Fruit fly (Drosophila melanogaster) whole organism, embryonic: Measurements from ENCODE around the gene Acp98AB.

Source experiments
- ATbp ChIP-seq: fragments of 200-800 bp; sonication (Bioruptor generic); optimal IDR thresholded peaks from 2 replicates; lab custom pipeline; 2017; ENCODE audit warnings: missing biosample characterization, mild to moderate bottlenecking, missing genetic modification characterization, missing genetic modification reagents
- Atf3 ChIP-seq: fragments of 200-800 bp; sonication (Bioruptor generic); optimal IDR thresholded peaks from 3 replicates; lab custom pipeline; 2016; ENCODE audit warnings: missing biosample characterization, missing genetic modification characterization
- CG10147 ChIP-seq: fragments of 200-800 bp; sonication (Bioruptor generic); optimal IDR thresholded peaks from 2 replicates; lab custom pipeline; 2019; ENCODE audit warnings: missing biosample characterization, mild to moderate bottlenecking, missing genetic modification characterization, moderate library complexity
- CG11504 ChIP-seq: fragments of 200-800 bp; sonication (Bioruptor generic); optimal IDR thresholded peaks from 3 replicates; lab custom pipeline; 2019; ENCODE audit warnings: missing biosample characterization, mild to moderate bottlenecking, missing genetic modification characterization, moderate library complexity
- CG12071 ChIP-seq: fragments of 200-800 bp; sonication (Bioruptor generic); optimal IDR thresholded peaks from 3 replicates; lab custom pipeline; 2018; ENCODE audit warnings: missing biosample characterization, mild to moderate bottlenecking, missing genetic modification characterization
- CG14014 ChIP-seq: fragments of 200-800 bp; sonication (Bioruptor generic); IDR thresholded peaks from 2 replicates; pipeline ENCODE4 v1.3.6; 2022; ENCODE audit warnings: missing biosample characterization, missing genetic modification characterization
- CG15514 ChIP-seq: fragments of 200-800 bp; sonication (Bioruptor generic); optimal IDR thresholded peaks from 3 replicates; lab custom pipeline; 2017; ENCODE audit warnings: missing biosample characterization, missing genetic modification characterization, mild to moderate bottlenecking, moderate library complexity, missing genetic modification reagents
- CG15696 ChIP-seq: fragments of 200-800 bp; sonication (Bioruptor generic); optimal IDR thresholded peaks from 2 replicates; lab custom pipeline; 2019; ENCODE audit warnings: missing biosample characterization, mild to moderate bottlenecking, missing genetic modification characterization, moderate library complexity
- CG1603 ChIP-seq: fragments of 200-800 bp; sonication (Bioruptor generic); optimal IDR thresholded peaks from 2 replicates; lab custom pipeline; 2019; ENCODE audit warnings: missing biosample characterization, mild to moderate bottlenecking, missing genetic modification characterization, moderate library complexity
- CG17359 ChIP-seq: fragments of 200-800 bp; sonication (Bioruptor generic); optimal IDR thresholded peaks from 3 replicates; lab custom pipeline; 2018; ENCODE audit warnings: missing biosample characterization, mild to moderate bottlenecking, missing genetic modification characterization, moderate library complexity
- CG17568 ChIP-seq: fragments of 200-800 bp; sonication (Bioruptor generic); optimal IDR thresholded peaks from 2 replicates; lab custom pipeline; 2018; ENCODE audit warnings: missing biosample characterization, mild to moderate bottlenecking, missing genetic modification characterization, moderate library complexity
- CG17912 ChIP-seq: fragments of 200-800 bp; sonication (Bioruptor generic); optimal IDR thresholded peaks from 2 replicates; lab custom pipeline; 2018; ENCODE audit warnings: missing biosample characterization, mild to moderate bottlenecking, missing genetic modification characterization
- CG18599 ChIP-seq: fragments of 200-800 bp; sonication (Bioruptor generic); optimal IDR thresholded peaks from 3 replicates; lab custom pipeline; 2017; ENCODE audit warnings: missing biosample characterization, missing genetic modification characterization, mild to moderate bottlenecking, moderate library complexity, missing genetic modification reagents
- CG2120 ChIP-seq: fragments of 200-800 bp; sonication (Bioruptor generic); optimal IDR thresholded peaks from 3 replicates; lab custom pipeline; 2016; ENCODE audit warnings: missing biosample characterization, missing genetic modification characterization
- CG2129 ChIP-seq: fragments of 200-800 bp; sonication (Bioruptor generic); IDR thresholded peaks from 2 replicates; pipeline ENCODE4 v1.3.6; 2022; ENCODE audit warnings: missing biosample characterization, missing genetic modification characterization; ENCODE audit not compliant: partially characterized antibody
- CG2199 ChIP-seq: fragments of 200-800 bp; sonication (Bioruptor generic); IDR thresholded peaks from 3 replicates; pipeline ENCODE4 v1.3.6; 2022; ENCODE audit warnings: missing biosample characterization, missing genetic modification characterization
- CG2889 ChIP-seq: fragments of 200-800 bp; sonication (Bioruptor generic); IDR thresholded peaks from 3 replicates; pipeline ENCODE4 v1.3.6; 2022; ENCODE audit warnings: missing biosample characterization, missing genetic modification characterization
- CG31441 ChIP-seq: fragments of 200-800 bp; sonication (Bioruptor generic); IDR thresholded peaks from 2 replicates; pipeline ENCODE4 v1.3.6; 2022; ENCODE audit warnings: missing biosample characterization, missing genetic modification characterization
- CG7928 ChIP-seq: fragments of 200-800 bp; sonication (Bioruptor generic); optimal IDR thresholded peaks from 2 replicates; lab custom pipeline; 2017; ENCODE audit warnings: missing biosample characterization, mild to moderate bottlenecking, missing genetic modification characterization
- CG8290 ChIP-seq, 3 experiments: fragments of 200-800 bp; sonication (Bioruptor generic); optimal IDR thresholded peaks; 2 replicates each; lab custom pipeline; 2016 to 2019; ENCODE audit warnings: missing biosample characterization in 3 of 3, missing genetic modification characterization in 3 of 3, mild to moderate bottlenecking in 2 of 3, moderate library complexity in 1 of 3
- D19A ChIP-seq: fragments of 200-800 bp; optimal IDR thresholded peaks from 3 replicates; lab custom pipeline; 2019; ENCODE audit warnings: missing biosample characterization, mild to moderate bottlenecking, missing genetic modification characterization, moderate library complexity
- Drgx ChIP-seq: fragments of 200-800 bp; sonication (Bioruptor generic); IDR thresholded peaks from 2 replicates; pipeline ENCODE4 v1.3.6; 2022; ENCODE audit warnings: missing biosample characterization, missing genetic modification characterization
- Ets65A ChIP-seq: fragments of 200-800 bp; sonication (Bioruptor generic); peaks from one replicate; lab custom pipeline; 2016; ENCODE audit warnings: missing biosample characterization, missing genetic modification characterization
- Lim3 ChIP-seq: fragments of 200-800 bp; sonication (Bioruptor generic); IDR thresholded peaks from 2 replicates; pipeline ENCODE4 v1.3.6; 2022; ENCODE audit warnings: missing biosample characterization, missing genetic modification characterization
- NC2β ChIP-seq: fragments of 200-800 bp; sonication (Bioruptor generic); optimal IDR thresholded peaks from 2 replicates; lab custom pipeline; 2016; ENCODE audit warnings: missing biosample characterization, missing genetic modification characterization
- NK7.1 ChIP-seq: fragments of 200-800 bp; sonication (Bioruptor generic); optimal IDR thresholded peaks from 3 replicates; lab custom pipeline; 2016; ENCODE audit warnings: missing biosample characterization, missing genetic modification characterization
- NfI ChIP-seq: fragments of 200-800 bp; sonication (Bioruptor generic); optimal IDR thresholded peaks from 3 replicates; lab custom pipeline; 2018; ENCODE audit warnings: missing biosample characterization, mild to moderate bottlenecking, missing genetic modification characterization, moderate library complexity
- PHDP ChIP-seq: fragments of 200-800 bp; sonication (Bioruptor generic); optimal IDR thresholded peaks from 3 replicates; lab custom pipeline; 2018; ENCODE audit warnings: missing biosample characterization, mild to moderate bottlenecking, missing genetic modification characterization, moderate library complexity
- Trl ChIP-seq, 3 experiments: fragments of >200 bp in 2 of 3; fragments of 200-800 bp in 1 of 3; sonication (Bioruptor generic) in 1 of 3; optimal IDR thresholded peaks; 2 replicates in 1 of 3; 3 replicates in 2 of 3; lab custom pipeline; 2016 to 2017; ENCODE audit warnings: missing biosample characterization in 1 of 3, missing genetic modification characterization in 1 of 3
- chinmo ChIP-seq: fragments of 200-800 bp; sonication (Bioruptor generic); IDR thresholded peaks from 4 replicates; pipeline ENCODE4 v1.3.6; 2022; ENCODE audit warnings: missing biosample characterization, missing genetic modification characterization; ENCODE audit not compliant: partially characterized antibody
- ewg ChIP-seq: fragments of 200-800 bp; sonication (Bioruptor generic); optimal IDR thresholded peaks from 3 replicates; lab custom pipeline; 2017; ENCODE audit warnings: mild to moderate bottlenecking, missing biosample characterization, missing genetic modification reagents, missing genetic modification characterization
- fd3F ChIP-seq: fragments of 200-800 bp; sonication (Bioruptor generic); optimal IDR thresholded peaks from 2 replicates; lab custom pipeline; 2018; ENCODE audit warnings: missing biosample characterization, mild to moderate bottlenecking, missing genetic modification characterization, moderate library complexity
- gcm ChIP-seq: fragments of 200-800 bp; sonication (Bioruptor generic); optimal IDR thresholded peaks from 2 replicates; lab custom pipeline; 2019; ENCODE audit warnings: missing biosample characterization, mild to moderate bottlenecking, missing genetic modification characterization, moderate library complexity
- hb ChIP-seq: fragments of 200-800 bp; sonication (Bioruptor generic); IDR thresholded peaks from 3 replicates; pipeline ENCODE4 v1.3.6; 2022; ENCODE audit warnings: missing biosample characterization, missing genetic modification characterization; ENCODE audit not compliant: partially characterized antibody
- lab ChIP-seq: fragments of 200-800 bp; sonication (Bioruptor generic); optimal IDR thresholded peaks from 3 replicates; lab custom pipeline; 2017; ENCODE audit warnings: missing biosample characterization, missing genetic modification characterization, mild to moderate bottlenecking, moderate library complexity, missing genetic modification reagents
- luna ChIP-seq: fragments of 200-800 bp; sonication (Bioruptor generic); optimal IDR thresholded peaks from 2 replicates; lab custom pipeline; 2016; ENCODE audit warnings: missing biosample characterization, missing genetic modification characterization
- mirr ChIP-seq: fragments of 200-800 bp; sonication (Bioruptor generic); optimal IDR thresholded peaks from 3 replicates; lab custom pipeline; 2018; ENCODE audit warnings: missing biosample characterization, mild to moderate bottlenecking, missing genetic modification characterization
- onecut ChIP-seq: fragments of 200-800 bp; sonication (Bioruptor generic); IDR thresholded peaks from 2 replicates; pipeline ENCODE4 v1.3.6; 2022; ENCODE audit warnings: missing biosample characterization, missing genetic modification characterization
- otp ChIP-seq: fragments of 200-800 bp; sonication (Bioruptor generic); IDR thresholded peaks from 3 replicates; pipeline ENCODE4, ENCODE4 v1.3.6; 2022; ENCODE audit warnings: missing biosample characterization, missing genetic modification characterization
- p53 ChIP-seq: fragments of 200-800 bp; sonication (Bioruptor generic); optimal IDR thresholded peaks from 2 replicates; lab custom pipeline; 2016; ENCODE audit warnings: missing biosample characterization, missing genetic modification characterization
- peb ChIP-seq: fragments of 200-800 bp; sonication (Bioruptor generic); IDR thresholded peaks from 2 replicates; pipeline ENCODE4 v1.3.6; 2022; ENCODE audit warnings: missing biosample characterization, missing genetic modification characterization
- schlank ChIP-seq: fragments of 200-800 bp; sonication (Bioruptor generic); optimal IDR thresholded peaks from 2 replicates; lab custom pipeline; 2018; ENCODE audit warnings: missing biosample characterization, mild to moderate bottlenecking, missing genetic modification characterization
- scrt ChIP-seq: fragments of 200-800 bp; sonication (Bioruptor generic); optimal IDR thresholded peaks from 2 replicates; lab custom pipeline; 2018; ENCODE audit warnings: missing biosample characterization, mild to moderate bottlenecking, missing genetic modification characterization, moderate library complexity
- seq ChIP-seq: fragments of 200-800 bp; sonication (Bioruptor generic); IDR thresholded peaks from 2 replicates; pipeline ENCODE4 v1.3.6; 2022; ENCODE audit warnings: missing biosample characterization, missing genetic modification characterization
- slp2 ChIP-seq: fragments of 200-800 bp; sonication (Bioruptor generic); optimal IDR thresholded peaks from 2 replicates; lab custom pipeline; 2016; ENCODE audit warnings: missing biosample characterization, missing genetic modification characterization
- so ChIP-seq: fragments of 200-800 bp; sonication (Bioruptor generic); IDR thresholded peaks from 3 replicates; pipeline ENCODE4 v1.3.6; 2022; ENCODE audit warnings: missing biosample characterization, missing genetic modification characterization
- sug ChIP-seq: fragments of 200-800 bp; optimal IDR thresholded peaks from 2 replicates; lab custom pipeline; 2019; ENCODE audit warnings: missing biosample characterization, mild to moderate bottlenecking, missing genetic modification characterization, moderate library complexity
- unc-4 ChIP-seq: fragments of 200-800 bp; sonication (Bioruptor generic); IDR thresholded peaks from 2 replicates; pipeline ENCODE4 v1.3.6; 2022; ENCODE audit warnings: missing biosample characterization, missing genetic modification characterization; ENCODE audit not compliant: partially characterized antibody

Gene Acp98AB

dm6 chr3R:27652156-27652810, 42.4 kb upstream of the Acp98AB start, which contains the start of gene RpS10a (continued):
- TF ChIP-seq CG12071 (GFP tag; lab: Kevin White, UChicago) = no peak
- TF ChIP-seq ATbp = no peak
- TF ChIP-seq unc-4 (GFP tag; lab: Robert Waterston, UW) = no peak
- no peak for TF ChIP-seq NfI (GFP tag; lab: Kevin White, UChicago)
- no peak for TF ChIP-seq peb (GFP tag; lab: Robert Waterston, UW)
- no peak for TF ChIP-seq gcm (GFP tag; lab: Kevin White, UChicago)
- TF ChIP-seq ewg (GFP tag; lab: Kevin White, UChicago) = peak; percentile 58
- no peak for TF ChIP-seq CG11504 (tag; lab: Kevin White, UChicago)
- TF ChIP-seq CG18599 (GFP tag; lab: Kevin White, UChicago) = peak; percentile 19
- TF ChIP-seq CG10147 = peak; percentile 10
- TF ChIP-seq CG15514 (GFP tag; lab: Kevin White, UChicago) = peak; percentile 17
- no peak for TF ChIP-seq CG17912 (GFP tag; lab: Kevin White, UChicago)
- TF ChIP-seq CG8290 (GFP tag; optimal IDR thresholded peaks at IDR 0.05; lab: Kevin White, UChicago) = no peak
- no peak for TF ChIP-seq CG8290 (tag; optimal IDR thresholded peaks at IDR 0.05; lab: Kevin White, UChicago)
- TF ChIP-seq CG31441 = no peak
- TF ChIP-seq so (GFP tag; lab: Robert Waterston, UW) = no peak
- TF ChIP-seq luna (GFP tag; lab: Kevin White, UChicago) = no peak
- peak; percentile 91 for TF ChIP-seq onecut (GFP tag; lab: Robert Waterston, UW)
- no peak for TF ChIP-seq Ets65A (GFP tag; lab: Kevin White, UChicago)
- TF ChIP-seq scrt (GFP tag; lab: Kevin White, UChicago) = peak; percentile 18
- TF ChIP-seq CG2199 (GFP tag; lab: Robert Waterston, UW) = no peak
- no peak for TF ChIP-seq Atf3 (GFP tag; lab: Kevin White, UChicago)
- TF ChIP-seq fd3F (GFP tag; lab: Kevin White, UChicago) = no peak
- no peak for TF ChIP-seq p53 (GFP tag; lab: Kevin White, UChicago)
- no peak for TF ChIP-seq NK7.1 (GFP tag; lab: Kevin White, UChicago)
- peak; percentile 53; the same call in 1 of the 2 replicates for TF ChIP-seq seq
- no peak for TF ChIP-seq schlank
- peak; percentile 27 for TF ChIP-seq CG2120 (GFP tag; lab: Kevin White, UChicago)
- no peak for TF ChIP-seq CG7928 (GFP tag; lab: Kevin White, UChicago)

dm6 chr3R:27655109-27655508, 39.6 kb upstream of the Acp98AB start:
- TF ChIP-seq Trl (optimal IDR thresholded peaks at IDR 0.05; lab: Kevin White, UChicago) = no peak
- TF ChIP-seq Trl (GFP tag; optimal IDR thresholded peaks at IDR 0.05; lab: Kevin White, UChicago) = no peak
- no peak for TF ChIP-seq CG2889 (GFP tag; lab: Robert Waterston, UW)
- TF ChIP-seq lab (GFP tag; lab: Kevin White, UChicago) = peak; percentile 10
- TF ChIP-seq hb (GFP tag; lab: Robert Waterston, UW) = no peak
- TF ChIP-seq chinmo (GFP tag; lab: Robert Waterston, UW) = no peak
- TF ChIP-seq CG15696 = no peak
- peak; percentile 81 for TF ChIP-seq D19A (tag; lab: Kevin White, UChicago)
- TF ChIP-seq CG17359 (tag; lab: Kevin White, UChicago) = peak; percentile 30
- TF ChIP-seq ATbp = peak; percentile 8
- no peak for TF ChIP-seq otp (GFP tag; lab: Robert Waterston, UW)
- no peak for TF ChIP-seq Lim3
- peak; percentile 10 for TF ChIP-seq CG1603
- TF ChIP-seq mirr (GFP tag; lab: Kevin White, UChicago) = no peak
- no peak for TF ChIP-seq slp2 (GFP tag; lab: Kevin White, UChicago)
- TF ChIP-seq CG14014 (GFP tag; lab: Robert Waterston, UW) = 0 out of 2 replicates have a peak, but pooled peaks have one; percentile 17
- no peak for TF ChIP-seq CG17568
- TF ChIP-seq PHDP (tag; lab: Kevin White, UChicago) = no peak
- no peak for TF ChIP-seq sug
- TF ChIP-seq NC2β (GFP tag; lab: Kevin White, UChicago) = no peak
- TF ChIP-seq CG2129 (GFP tag; lab: Robert Waterston, UW) = no peak
- TF ChIP-seq CG2120 (GFP tag; lab: Kevin White, UChicago) = no peak
- peak; percentile 55 for TF ChIP-seq Drgx (GFP tag; lab: Robert Waterston, UW)
